Worm (Caenorhabditis elegans): ENCODE results near the gene R09A1.3.

- TF ChIP-seq hnd-1 (tag; optimal IDR thresholded peaks at IDR 0.05) (no peak), ama-1 (optimal IDR thresholded peaks at IDR 0.05) (no peak), F13C5.2 (tag; optimal IDR thresholded peaks at IDR 0.05) (no peak), B0310.2 (tag; optimal IDR thresholded peaks at IDR 0.05) (no peak), ets-7 (tag; optimal IDR thresholded peaks at IDR 0.05) (no peak), pes-1 (GFP tag; IDR thresholded peaks at IDR 0.05) (no peak), tbx-11 (GFP tag; IDR thresholded peaks at IDR 0.05) (no peak)
Measured at ce11 chrV:979698-980097, 47.2 kb downstream of the R09A1.3 start.
